Worm (Caenorhabditis elegans): ENCODE measurements around the gene wdr-54.

The wdr-54 gene

ce11 chrX:876935-877334 is 48.2 kb downstream of the wdr-54 start, which contains the start of gene ZC13.1:
Gene ZC13.1, plus strand, starts transcription at chrX:877239.
- no peak for TF ChIP-seq ztf-7 (tag; optimal IDR thresholded peaks at IDR 0.05)
- peak; percentile 80 for TF ChIP-seq hmg-1.1 (GFP tag; IDR thresholded peaks at IDR 0.05)
- TF ChIP-seq lin-39 (tag; optimal IDR thresholded peaks at IDR 0.05): no peak
- TF ChIP-seq dpl-1 (GFP tag; optimal IDR thresholded peaks at IDR 0.05): peak; percentile 54
- no peak for TF ChIP-seq ceh-82 (tag; optimal IDR thresholded peaks at IDR 0.05)
- TF ChIP-seq mep-1 (tag; optimal IDR thresholded peaks at IDR 0.05): peak; percentile 85
- TF ChIP-seq mes-2 (tag; optimal IDR thresholded peaks at IDR 0.05; ENCODE audit: poor library complexity, severe bottlenecking): peak; percentile 81
- TF ChIP-seq zip-11 (GFP tag; IDR thresholded peaks at IDR 0.05): no peak
- TF ChIP-seq set-16 (GFP tag; IDR thresholded peaks at IDR 0.05): no peak
- peak; percentile 66 for TF ChIP-seq fkh-10 (GFP tag; optimal IDR thresholded peaks at IDR 0.05)
- TF ChIP-seq dmd-6 (GFP tag; IDR thresholded peaks at IDR 0.05): 0 out of 2 replicates have a peak, but pooled peaks have one; percentile 30
- TF ChIP-seq gei-8 (GFP tag; optimal IDR thresholded peaks at IDR 0.05): no peak
- peak; percentile 35 for TF ChIP-seq ama-1 (optimal IDR thresholded peaks at IDR 0.05)
- no peak for TF ChIP-seq nhr-25 (tag; optimal IDR thresholded peaks at IDR 0.05; ENCODE audit: borderline replicate concordance, insufficient read depth)
- no peak for TF ChIP-seq lin-15B (tag; optimal IDR thresholded peaks at IDR 0.05)
- TF ChIP-seq R02D3.7 (tag; optimal IDR thresholded peaks at IDR 0.05): no peak
- TF ChIP-seq nhr-6 (tag; optimal IDR thresholded peaks at IDR 0.05): no peak
- TF ChIP-seq nhr-237 (tag; optimal IDR thresholded peaks at IDR 0.05): no peak
- TF ChIP-seq mdt-29 (GFP tag; IDR thresholded peaks at IDR 0.05): no peak
- no peak for TF ChIP-seq jun-1 (tag; optimal IDR thresholded peaks at IDR 0.05)
- TF ChIP-seq snpc-4 (tag; optimal IDR thresholded peaks at IDR 0.05): no peak
- TF ChIP-seq pha-4 (GFP tag; IDR thresholded peaks at IDR 0.05): no peak
- peak; percentile 38 for TF ChIP-seq pha-4 (tag; optimal IDR thresholded peaks at IDR 0.05)
- TF ChIP-seq saeg-2 (GFP tag; IDR thresholded peaks at IDR 0.05): no peak
- TF ChIP-seq daf-19 (GFP tag; conservative IDR thresholded peaks at IDR 0.05): no peak
- TF ChIP-seq nhr-76 (tag; optimal IDR thresholded peaks at IDR 0.05): no peak
- TF ChIP-seq lir-3 (tag; optimal IDR thresholded peaks at IDR 0.05): no peak
- TF ChIP-seq dmd-8 (GFP tag; IDR thresholded peaks at IDR 0.05): no peak
- TF ChIP-seq lin-13 (GFP tag; optimal IDR thresholded peaks at IDR 0.05): peak; percentile 45
- TF ChIP-seq nhr-111 (GFP tag; optimal IDR thresholded peaks at IDR 0.05): no peak
- no peak for TF ChIP-seq dve-1 (tag; optimal IDR thresholded peaks at IDR 0.05; ENCODE audit: insufficient read depth)
- no peak for TF ChIP-seq tag-97 (GFP tag; IDR thresholded peaks at IDR 0.05)
- peak; percentile 62 for TF ChIP-seq hlh-11 (tag; optimal IDR thresholded peaks at IDR 0.05)
- TF ChIP-seq F44E2.7 (GFP tag; IDR thresholded peaks at IDR 0.05): no peak
- no peak for TF ChIP-seq Y75B8A.6 (GFP tag; IDR thresholded peaks at IDR 0.05)
- TF ChIP-seq Y105C5A.15 (GFP tag; IDR thresholded peaks at IDR 0.05): no peak
- no peak for TF ChIP-seq tra-1 (GFP tag; IDR thresholded peaks at IDR 0.05)
- no peak for TF ChIP-seq D1046.2 (GFP tag; IDR thresholded peaks at IDR 0.05)
- no peak for TF ChIP-seq lin-29 (GFP tag; IDR thresholded peaks at IDR 0.05)
- TF ChIP-seq nhr-11 (tag; optimal IDR thresholded peaks at IDR 0.05): peak; percentile 26
- no peak for TF ChIP-seq zag-1 (tag; optimal IDR thresholded peaks at IDR 0.05)
- no peak for TF ChIP-seq zfp-3 (GFP tag; conservative IDR thresholded peaks at IDR 0.05)
- TF ChIP-seq egl-43 (GFP tag; IDR thresholded peaks at IDR 0.05): 0 out of 2 replicates have a peak, but pooled peaks have one; percentile 5
- TF ChIP-seq mdl-1 (tag; optimal IDR thresholded peaks at IDR 0.05): peak in 1 of 2 experiments; percentile 45
- 0 out of 2 replicates have a peak, but pooled peaks have one; percentile 53 for TF ChIP-seq lin-1 (GFP tag; IDR thresholded peaks at IDR 0.05)
- TF ChIP-seq sdz-12 (GFP tag; optimal IDR thresholded peaks at IDR 0.05): no peak
- TF ChIP-seq attf-4 (tag; optimal IDR thresholded peaks at IDR 0.05): no peak
- TF ChIP-seq lsy-2 (tag; optimal IDR thresholded peaks at IDR 0.05): peak in 1 of 2 experiments; percentile 81
- TF ChIP-seq snpc-1.2 (GFP tag; IDR thresholded peaks at IDR 0.05): no peak
- TF ChIP-seq nhr-10 (tag; optimal IDR thresholded peaks at IDR 0.05): no peak
- no peak for TF ChIP-seq mxl-2 (GFP tag; conservative IDR thresholded peaks at IDR 0.05)
- TF ChIP-seq T20F7.1 (GFP tag; optimal IDR thresholded peaks at IDR 0.05): peak; percentile 1
- no peak for TF ChIP-seq daf-12 (tag; optimal IDR thresholded peaks at IDR 0.05)
